Worm (Caenorhabditis elegans) whole organism, L1 larva: Measurements from ENCODE around the gene cyp-33C2.

Experiments used
- C16A3.4 ChIP-seq: fragments of 150-350 bp; optimal IDR thresholded peaks from 2 replicates; lab custom pipeline; 2014; ENCODE audit warnings: missing biosample characterization, missing genetic modification characterization
- C34B4.2 ChIP-seq: sonication (generic microtip); optimal IDR thresholded peaks from 2 replicates; lab custom pipeline; 2017; ENCODE audit warnings: mild to moderate bottlenecking, missing genetic modification characterization, missing compliant biosample characterization
- Y116A8C.19 ChIP-seq: sonication (generic microtip); optimal IDR thresholded peaks from 2 replicates; lab custom pipeline; 2016; ENCODE audit warnings: missing compliant biosample characterization, missing genetic modification characterization, borderline replicate concordance
- aly-2 ChIP-seq: fragments of 150-350 bp; optimal IDR thresholded peaks from 2 replicates; lab custom pipeline; 2014; ENCODE audit warnings: missing biosample characterization, missing genetic modification characterization
- ama-1 ChIP-seq: fragments of 150-350 bp; optimal IDR thresholded peaks from 2 replicates; lab custom pipeline; 2014
- blmp-1 ChIP-seq: fragments of 150-350 bp; optimal IDR thresholded peaks from 2 replicates; lab custom pipeline; 2014; ENCODE audit warnings: missing biosample characterization, missing genetic modification characterization
- ceh-63 ChIP-seq: fragments of 200-800 bp; sonication (Bioruptor generic); optimal IDR thresholded peaks from 2 replicates; lab custom pipeline; 2018; ENCODE audit warnings: mild to moderate bottlenecking, missing genetic modification characterization, missing compliant biosample characterization
- ceh-82 ChIP-seq, 3 experiments: fragments of 150-350 bp in 1 of 3; sonication (generic microtip) in 2 of 3; optimal IDR thresholded peaks; 2 replicates each; lab custom pipeline; 2014 to 2017; ENCODE audit warnings: missing biosample characterization in 3 of 3, missing genetic modification characterization in 3 of 3
- ceh-88 ChIP-seq: fragments of 200-800 bp; sonication (Bioruptor generic); IDR thresholded peaks from 2 replicates; pipeline ENCODE4 v1.3.6; 2022; ENCODE audit warnings: missing genetic modification characterization, missing compliant biosample characterization
- ceh-90 ChIP-seq: sonication (generic microtip); optimal IDR thresholded peaks from 2 replicates; lab custom pipeline; 2016; ENCODE audit warnings: missing genetic modification characterization, missing compliant biosample characterization
- ces-1 ChIP-seq: fragments of 150-350 bp; optimal IDR thresholded peaks from 2 replicates; lab custom pipeline; 2014; ENCODE audit warnings: missing biosample characterization, missing genetic modification reagents, missing genetic modification characterization
- dpl-1 ChIP-seq, 3 experiments: fragments of 150-350 bp in 2 of 3; sonication (generic microtip) in 1 of 3; optimal IDR thresholded peaks; 2 replicates each; lab custom pipeline; 2014 to 2017; ENCODE audit warnings: missing biosample characterization in 3 of 3, missing genetic modification characterization in 3 of 3, missing genetic modification reagents in 3 of 3
- dsc-1 ChIP-seq: sonication (generic microtip); optimal IDR thresholded peaks from 2 replicates; lab custom pipeline; 2016; ENCODE audit warnings: mild to moderate bottlenecking, missing genetic modification characterization, missing compliant biosample characterization
- efl-1 ChIP-seq, 4 experiments: fragments of 150-350 bp; optimal IDR thresholded peaks in 3 of 4; peaks in 1 of 4; 1 replicate in 1 of 4; 2 replicates in 3 of 4; lab custom pipeline; 2014; ENCODE audit warnings: missing biosample characterization in 2 of 4, missing genetic modification characterization in 2 of 4, missing genetic modification reagents in 2 of 4
- efl-3 ChIP-seq: fragments of 200-800 bp; sonication (Bioruptor generic); optimal IDR thresholded peaks from 2 replicates; lab custom pipeline; 2018; ENCODE audit warnings: mild to moderate bottlenecking, missing genetic modification characterization, missing compliant biosample characterization
- elt-2 ChIP-seq: sonication (generic microtip); optimal IDR thresholded peaks from 2 replicates; lab custom pipeline; 2016; ENCODE audit warnings: missing genetic modification characterization, mild to moderate bottlenecking, inconsistent platforms, missing compliant biosample characterization, missing genetic modification reagents
- ets-5 ChIP-seq: fragments of 200-800 bp; sonication (Bioruptor generic); IDR thresholded peaks from 2 replicates; pipeline ENCODE4 v1.3.6; 2022; ENCODE audit warnings: missing genetic modification characterization, missing compliant biosample characterization
- fkh-10 ChIP-seq: sonication (generic microtip); optimal IDR thresholded peaks from 2 replicates; lab custom pipeline; 2017; ENCODE audit warnings: missing biosample characterization, missing genetic modification reagents, missing genetic modification characterization
- fkh-4 ChIP-seq: sonication (generic microtip); optimal IDR thresholded peaks from 2 replicates; lab custom pipeline; 2016; ENCODE audit warnings: missing compliant biosample characterization, missing genetic modification characterization, borderline replicate concordance
- fkh-8 ChIP-seq: sonication (generic microtip); optimal IDR thresholded peaks from 2 replicates; lab custom pipeline; 2016; ENCODE audit warnings: mild to moderate bottlenecking, missing genetic modification characterization, missing compliant biosample characterization
- hlh-4 ChIP-seq: sonication (generic microtip); optimal IDR thresholded peaks from 2 replicates; lab custom pipeline; 2016; ENCODE audit warnings: mild to moderate bottlenecking, missing genetic modification characterization, missing compliant biosample characterization
- hpl-2 ChIP-seq: fragments of 150-350 bp; optimal IDR thresholded peaks from 2 replicates; lab custom pipeline; 2014; ENCODE audit warnings: missing biosample characterization, missing genetic modification reagents, missing genetic modification characterization
- isw-1 ChIP-seq: fragments of 200-800 bp; sonication (Bioruptor generic); IDR thresholded peaks from 2 replicates; pipeline ENCODE4 v1.3.6; 2022; ENCODE audit warnings: missing genetic modification characterization, missing compliant biosample characterization
- lin-13 ChIP-seq: fragments of 150-350 bp; optimal IDR thresholded peaks from 2 replicates; lab custom pipeline; 2014; ENCODE audit warnings: missing biosample characterization, missing genetic modification reagents, missing genetic modification characterization
- lin-35 ChIP-seq, 2 experiments: fragments of 150-350 bp; optimal IDR thresholded peaks; 2 replicates each; lab custom pipeline; 2014; ENCODE audit warnings: missing biosample characterization in 2 of 2, missing genetic modification characterization in 2 of 2, missing genetic modification reagents in 2 of 2
- lin-39 ChIP-seq: fragments of 150-350 bp; optimal IDR thresholded peaks from 2 replicates; lab custom pipeline; 2014; ENCODE audit warnings: missing biosample characterization, missing genetic modification reagents, missing genetic modification characterization
- mab-9 ChIP-seq: fragments of 200-800 bp; sonication (Bioruptor generic); IDR thresholded peaks from 2 replicates; pipeline ENCODE4 v1.3.6; 2022; ENCODE audit warnings: missing genetic modification reagents, missing genetic modification characterization, missing compliant biosample characterization
- mdl-1 ChIP-seq, 2 experiments: fragments of 150-350 bp; optimal IDR thresholded peaks; 2 replicates each; lab custom pipeline; 2014 to 2017; ENCODE audit warnings: missing biosample characterization in 2 of 2, missing genetic modification characterization in 2 of 2, inconsistent platforms in 1 of 2
- mef-2 ChIP-seq: fragments of 150-350 bp; optimal IDR thresholded peaks from 2 replicates; lab custom pipeline; 2014; ENCODE audit warnings: missing biosample characterization, missing genetic modification characterization
- nhr-12 ChIP-seq: sonication (generic microtip); optimal IDR thresholded peaks from 2 replicates; lab custom pipeline; 2017; ENCODE audit warnings: missing biosample characterization, missing genetic modification characterization
- nhr-19 ChIP-seq: fragments of 200-800 bp; sonication (Bioruptor generic); conservative IDR thresholded peaks from 2 replicates; pipeline ENCODE4 v1.3.6; 2022; ENCODE audit warnings: missing genetic modification characterization, missing compliant biosample characterization
- nhr-237 ChIP-seq: fragments of 150-350 bp; optimal IDR thresholded peaks from 2 replicates; lab custom pipeline; 2014; ENCODE audit warnings: missing biosample characterization, missing genetic modification characterization
- nhr-47 ChIP-seq: sonication (generic microtip); optimal IDR thresholded peaks from 2 replicates; lab custom pipeline; 2016; ENCODE audit warnings: mild to moderate bottlenecking, missing genetic modification characterization, moderate library complexity, missing compliant biosample characterization
- nhr-76 ChIP-seq: sonication (generic microtip); optimal IDR thresholded peaks from 2 replicates; lab custom pipeline; 2017; ENCODE audit warnings: missing biosample characterization, missing genetic modification characterization
- nhr-84 ChIP-seq: sonication (generic microtip); optimal IDR thresholded peaks from 2 replicates; lab custom pipeline; 2017; ENCODE audit warnings: missing biosample characterization, missing genetic modification characterization
- nhr-90 ChIP-seq: sonication (generic microtip); optimal IDR thresholded peaks from 2 replicates; lab custom pipeline; 2016; ENCODE audit warnings: mild to moderate bottlenecking, missing genetic modification characterization, missing compliant biosample characterization; ENCODE audit not compliant: poor library complexity
- pax-3 ChIP-seq: fragments of 200-800 bp; sonication (Bioruptor generic); optimal IDR thresholded peaks from 2 replicates; lab custom pipeline; 2018; ENCODE audit warnings: mild to moderate bottlenecking, missing genetic modification characterization, moderate library complexity, missing compliant biosample characterization
- pqm-1 ChIP-seq: sonication (generic microtip); optimal IDR thresholded peaks from 3 replicates; lab custom pipeline; 2017; ENCODE audit warnings: missing biosample characterization, missing genetic modification characterization
- rnt-1 ChIP-seq: sonication (generic microtip); optimal IDR thresholded peaks from 2 replicates; lab custom pipeline; 2016; ENCODE audit warnings: mild to moderate bottlenecking, missing genetic modification characterization, moderate library complexity, missing compliant biosample characterization
- snu-23 ChIP-seq: sonication (generic microtip); optimal IDR thresholded peaks from 2 replicates; lab custom pipeline; 2016; ENCODE audit warnings: missing genetic modification characterization, missing compliant biosample characterization
- sox-4 ChIP-seq: sonication (generic microtip); optimal IDR thresholded peaks from 2 replicates; lab custom pipeline; 2016; ENCODE audit warnings: missing genetic modification characterization, missing compliant biosample characterization
- sptf-1 ChIP-seq: fragments of 150-350 bp; optimal IDR thresholded peaks from 2 replicates; lab custom pipeline; 2014; ENCODE audit warnings: missing biosample characterization, missing genetic modification characterization
- swsn-7 ChIP-seq: sonication (generic microtip); optimal IDR thresholded peaks from 2 replicates; lab custom pipeline; 2016; ENCODE audit warnings: missing genetic modification characterization, missing compliant biosample characterization
- tbx-2 ChIP-seq: sonication (generic microtip); optimal IDR thresholded peaks from 2 replicates; lab custom pipeline; 2016; ENCODE audit warnings: missing genetic modification characterization, missing compliant biosample characterization
- unc-130 ChIP-seq: fragments of 150-350 bp; optimal IDR thresholded peaks from 2 replicates; lab custom pipeline; 2017; ENCODE audit warnings: missing biosample characterization, missing genetic modification characterization, inconsistent platforms
- unc-62 ChIP-seq: fragments of 150-350 bp; optimal IDR thresholded peaks from 2 replicates; lab custom pipeline; 2014; ENCODE audit warnings: missing biosample characterization, missing genetic modification reagents, missing genetic modification characterization
- unc-86 ChIP-seq: sonication (generic microtip); optimal IDR thresholded peaks from 2 replicates; lab custom pipeline; 2016; ENCODE audit warnings: missing genetic modification characterization, missing compliant biosample characterization
- unc-98 ChIP-seq: fragments of 200-800 bp; sonication (Bioruptor generic); IDR thresholded peaks from 2 replicates; pipeline ENCODE4 v1.3.6; 2022; ENCODE audit warnings: missing genetic modification characterization, missing compliant biosample characterization
- vab-15 ChIP-seq: sonication (generic microtip); optimal IDR thresholded peaks from 2 replicates; lab custom pipeline; 2017; ENCODE audit warnings: missing genotype, mild to moderate bottlenecking, missing genetic modification characterization, missing compliant biosample characterization
- zag-1 ChIP-seq: fragments of 150-350 bp; optimal IDR thresholded peaks from 2 replicates; lab custom pipeline; 2014; ENCODE audit warnings: missing biosample characterization, missing genetic modification characterization
- zip-4 ChIP-seq: fragments of 200-800 bp; sonication (Bioruptor generic); optimal IDR thresholded peaks from 2 replicates; lab custom pipeline; 2018; ENCODE audit warnings: mild to moderate bottlenecking, missing genetic modification characterization, moderate library complexity, missing compliant biosample characterization
- ztf-4 ChIP-seq: fragments of 150-350 bp; optimal IDR thresholded peaks from 2 replicates; lab custom pipeline; 2014; ENCODE audit warnings: missing biosample characterization, missing genetic modification characterization

Gene cyp-33C2

DNA sequence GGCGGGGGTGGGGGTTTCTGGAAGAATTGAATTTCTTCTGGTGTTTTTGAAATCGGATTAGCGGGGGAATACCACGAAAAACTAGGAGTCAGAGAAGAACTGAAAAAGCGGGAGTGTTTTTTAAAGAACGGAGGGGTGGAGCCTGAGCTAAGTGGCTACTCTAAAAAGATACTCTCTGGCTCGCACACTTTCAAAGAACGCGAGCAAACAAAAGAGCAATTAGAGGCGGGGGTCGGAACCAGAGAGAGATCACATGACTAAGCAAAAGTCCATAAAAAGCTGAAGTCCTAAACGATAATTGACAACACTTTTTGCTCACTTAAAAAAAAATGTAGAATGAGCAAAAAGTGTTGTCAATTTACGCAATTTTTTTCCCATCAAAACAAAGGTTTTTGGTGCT is 48.9 kb upstream of the cyp-33C2 start (continued):
- no peak for TF ChIP-seq mab-9 (GFP tag; lab: Robert Waterston, UW)
- no peak for TF ChIP-seq nhr-76 (tag; lab: Kevin White, UChicago)
- no peak for TF ChIP-seq ces-1 (GFP tag; lab: Kevin White, UChicago)
- no peak for TF ChIP-seq sox-4
- TF ChIP-seq zip-4 (GFP tag; lab: Kevin White, UChicago) = no peak
- TF ChIP-seq mef-2 (tag; lab: Kevin White, UChicago) = no peak
- TF ChIP-seq C34B4.2 (tag; lab: Kevin White, UChicago) = no peak
- no peak for TF ChIP-seq aly-2 (tag; lab: Kevin White, UChicago)
- peak in 1 of 3 experiments; percentile 8 for TF ChIP-seq ceh-82 (tag; optimal IDR thresholded peaks at IDR 0.05; lab: Kevin White, UChicago)
- TF ChIP-seq ceh-88 = no peak
- TF ChIP-seq efl-1 (optimal IDR thresholded peaks at IDR 0.05; lab: Kevin White, UChicago) = no peak
- no peak for TF ChIP-seq efl-1 (GFP tag; optimal IDR thresholded peaks at IDR 0.05 in 1 of 2; lab: Kevin White, UChicago)
- peak; percentile 30 for TF ChIP-seq nhr-47
- TF ChIP-seq unc-86 (tag; lab: Kevin White, UChicago) = peak; percentile 26
- no peak for TF ChIP-seq blmp-1 (tag; lab: Kevin White, UChicago)
- no peak for TF ChIP-seq lin-35 (GFP tag; optimal IDR thresholded peaks at IDR 0.05; lab: Kevin White, UChicago)
- no peak for TF ChIP-seq nhr-84 (tag; lab: Kevin White, UChicago)
- TF ChIP-seq unc-98 = no peak
- TF ChIP-seq pax-3 (tag; lab: Kevin White, UChicago) = no peak
- no peak for TF ChIP-seq Y116A8C.19 (tag; lab: Kevin White, UChicago)
- TF ChIP-seq fkh-4 (tag; lab: Kevin White, UChicago) = no peak
- TF ChIP-seq nhr-90 (tag; lab: Kevin White, UChicago) = no peak
- no peak for TF ChIP-seq unc-62 (GFP tag; lab: Kevin White, UChicago)
- no peak for TF ChIP-seq ceh-63 (GFP tag; lab: Kevin White, UChicago)
- no peak for TF ChIP-seq elt-2
- no peak for TF ChIP-seq sptf-1
- peak in 1 of 3 experiments; percentile 7 for TF ChIP-seq dpl-1 (GFP tag; optimal IDR thresholded peaks at IDR 0.05; lab: Kevin White, UChicago)
- TF ChIP-seq lin-13 (GFP tag; lab: Kevin White, UChicago) = no peak
- no peak for TF ChIP-seq ceh-90 (tag; lab: Kevin White, UChicago)
- no peak for TF ChIP-seq zag-1
- TF ChIP-seq C16A3.4 (tag; lab: Kevin White, UChicago) = no peak
- TF ChIP-seq pqm-1 (tag; lab: Kevin White, UChicago) = no peak
- no peak for TF ChIP-seq ama-1 (lab: Kevin White, UChicago)
- TF ChIP-seq swsn-7 (tag; lab: Kevin White, UChicago) = no peak
- no peak for TF ChIP-seq ets-5 (GFP tag; lab: Robert Waterston, UW)
- TF ChIP-seq fkh-10 = no peak
- no peak for TF ChIP-seq vab-15 (tag; lab: Kevin White, UChicago)

DNA sequence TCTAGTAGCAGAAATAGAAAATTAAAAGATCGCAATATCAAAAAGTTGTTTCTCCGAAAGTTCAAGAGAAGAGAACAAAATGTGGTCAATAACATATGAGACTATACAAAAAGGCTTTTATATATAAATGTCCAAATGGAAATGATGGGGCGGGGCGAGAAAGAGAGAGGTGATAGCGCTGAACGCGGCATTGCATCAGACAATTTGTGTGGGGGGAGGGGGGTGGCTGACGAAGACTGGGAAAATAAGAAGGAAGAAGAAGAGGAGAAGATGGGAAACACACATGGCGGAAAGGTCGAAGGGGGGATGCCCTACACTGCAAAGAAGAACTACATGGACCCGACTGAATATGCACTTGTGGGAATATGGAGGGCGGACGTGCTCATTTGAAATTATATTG is 48.0 kb upstream of the cyp-33C2 start:
- peak in 1 of 3 experiments; percentile 42 for TF ChIP-seq ceh-82 (tag; optimal IDR thresholded peaks at IDR 0.05; lab: Kevin White, UChicago)
- TF ChIP-seq hpl-2 (GFP tag; lab: Kevin White, UChicago) = no peak
- no peak for TF ChIP-seq nhr-19 (GFP tag; lab: Robert Waterston, UW)
- no peak for TF ChIP-seq ztf-4 (tag; lab: Kevin White, UChicago)
- TF ChIP-seq efl-3 = no peak
- TF ChIP-seq ceh-63 (GFP tag; lab: Kevin White, UChicago) = no peak
- no peak for TF ChIP-seq mdl-1 (tag; optimal IDR thresholded peaks at IDR 0.05; lab: Kevin White, UChicago)
- TF ChIP-seq lin-39 (tag; lab: Kevin White, UChicago) = no peak
- peak; percentile 4 to 17 for TF ChIP-seq efl-1 (optimal IDR thresholded peaks at IDR 0.05; lab: Kevin White, UChicago)
- TF ChIP-seq efl-1 (GFP tag; optimal IDR thresholded peaks at IDR 0.05 in 1 of 2; lab: Kevin White, UChicago) = no peak
- peak; percentile 34 for TF ChIP-seq fkh-8 (tag; lab: Kevin White, UChicago)
- TF ChIP-seq rnt-1 = peak; percentile 62
- no peak for TF ChIP-seq tbx-2
- TF ChIP-seq snu-23 = peak; percentile 7
- no peak for TF ChIP-seq hlh-4 (tag; lab: Kevin White, UChicago)
- no peak for TF ChIP-seq unc-130 (tag; lab: Kevin White, UChicago)
- TF ChIP-seq fkh-10 = no peak
- TF ChIP-seq dsc-1 = no peak
- no peak for TF ChIP-seq lin-13 (GFP tag; lab: Kevin White, UChicago)
- TF ChIP-seq isw-1 (GFP tag; lab: Robert Waterston, UW) = no peak
- no peak for TF ChIP-seq nhr-237
- TF ChIP-seq nhr-84 (tag; lab: Kevin White, UChicago) = no peak
- TF ChIP-seq C34B4.2 (tag; lab: Kevin White, UChicago) = no peak
- TF ChIP-seq blmp-1 (tag; lab: Kevin White, UChicago) = peak; percentile 48
- TF ChIP-seq nhr-12 (tag; lab: Kevin White, UChicago) = no peak
- TF ChIP-seq sox-4 = no peak
